Worm (Caenorhabditis elegans): ENCODE results near the gene mrpl-18.

mrpl-18 gene

ce11 chrIII:8190505-8190904, 45.7 kb downstream of the mrpl-18 start, which contains the start of gene C50C3.19:
Gene C50C3.19, plus strand, starts transcription at chrIII:8190805.
- TF ChIP-seq sup-37 (GFP tag; optimal IDR thresholded peaks at IDR 0.05) (no peak), snpc-4 (tag; optimal IDR thresholded peaks at IDR 0.05) (no peak), sox-4 (tag; optimal IDR thresholded peaks at IDR 0.05) (no peak), mdl-1 (tag; optimal IDR thresholded peaks at IDR 0.05) (no peak)

ce11 chrIII:8191695-8192094, 46.9 kb downstream of the mrpl-18 start, which contains the start of gene C50C3.1:
Gene C50C3.1, plus strand, starts transcription at chrIII:8191995.
- TF ChIP-seq C04F5.9 (tag; optimal IDR thresholded peaks at IDR 0.05): no peak
- no peak for TF ChIP-seq unc-98 (GFP tag; IDR thresholded peaks at IDR 0.05)
- peak in 1 of 2 experiments; percentile 17 for TF ChIP-seq efl-1 (optimal IDR thresholded peaks at IDR 0.05)
- TF ChIP-seq efl-1 (GFP tag; optimal IDR thresholded peaks at IDR 0.05 in 1 of 2): no peak
- TF ChIP-seq nhr-76 (tag; optimal IDR thresholded peaks at IDR 0.05): no peak

Data from whole organism, L1 larva.